Fruit fly (Drosophila melanogaster) whole organism, embryonic: ENCODE measurements around the gene eIF2alpha.
A peak's percentile ranks its signal among the peaks of the same experiment; 100 is the strongest.

ENCODE experiments used
- Atf6 ChIP-seq: fragments of 200-800 bp; sonication (Bioruptor generic); IDR thresholded peaks from 2 replicates; pipeline ENCODE4 v1.3.6; 2022; ENCODE audit warnings: missing biosample characterization, missing genetic modification characterization
- B-H1 ChIP-seq: fragments of 200-800 bp; sonication (Bioruptor generic); IDR thresholded peaks from 3 replicates; pipeline ENCODE4 v1.3.6; 2022; ENCODE audit warnings: missing biosample characterization, missing genetic modification characterization
- B-H2 ChIP-seq: fragments of 200-800 bp; sonication (Bioruptor generic); optimal IDR thresholded peaks from 2 replicates; lab custom pipeline; 2018; ENCODE audit warnings: missing biosample characterization, mild to moderate bottlenecking, missing genetic modification characterization
- BtbVII ChIP-seq: fragments of 200-800 bp; sonication (Bioruptor generic); optimal IDR thresholded peaks from 3 replicates; lab custom pipeline; 2017; ENCODE audit warnings: missing biosample characterization, mild to moderate bottlenecking, missing genetic modification characterization
- CG10267 ChIP-seq: fragments of 200-800 bp; sonication (Bioruptor generic); optimal IDR thresholded peaks from 2 replicates; lab custom pipeline; 2018; ENCODE audit warnings: missing biosample characterization, mild to moderate bottlenecking, missing genetic modification characterization, moderate library complexity
- CG10462 ChIP-seq: fragments of 200-800 bp; sonication (Bioruptor generic); optimal IDR thresholded peaks from 2 replicates; lab custom pipeline; 2016; ENCODE audit warnings: missing biosample characterization, missing genetic modification characterization
- CG10565 ChIP-seq: fragments of 200-800 bp; sonication (Bioruptor generic); optimal IDR thresholded peaks from 3 replicates; lab custom pipeline; 2016; ENCODE audit warnings: missing biosample characterization, mild to moderate bottlenecking, missing genetic modification characterization
- CG11456 ChIP-seq: fragments of 200-800 bp; sonication (Bioruptor generic); IDR thresholded peaks from 3 replicates; pipeline ENCODE4 v1.3.6; 2022; ENCODE audit warnings: missing biosample characterization, missing genetic modification characterization
- CG11504 ChIP-seq: fragments of 200-800 bp; sonication (Bioruptor generic); optimal IDR thresholded peaks from 3 replicates; lab custom pipeline; 2019; ENCODE audit warnings: missing biosample characterization, mild to moderate bottlenecking, missing genetic modification characterization, moderate library complexity
- CG12659 ChIP-seq: fragments of 200-800 bp; sonication (Bioruptor generic); optimal IDR thresholded peaks from 3 replicates; lab custom pipeline; 2017; ENCODE audit warnings: mild to moderate bottlenecking, missing biosample characterization, missing genetic modification reagents, missing genetic modification characterization
- CG1529 ChIP-seq: fragments of 200-800 bp; sonication (Bioruptor generic); optimal IDR thresholded peaks from 3 replicates; lab custom pipeline; 2018; ENCODE audit warnings: missing biosample characterization, missing genetic modification characterization
- CG15696 ChIP-seq: fragments of 200-800 bp; sonication (Bioruptor generic); optimal IDR thresholded peaks from 2 replicates; lab custom pipeline; 2019; ENCODE audit warnings: missing biosample characterization, mild to moderate bottlenecking, missing genetic modification characterization, moderate library complexity
- CG1792 ChIP-seq: fragments of 200-800 bp; sonication (Bioruptor generic); optimal IDR thresholded peaks from 2 replicates; lab custom pipeline; 2016; ENCODE audit warnings: missing biosample characterization, missing genetic modification characterization
- CG18262 ChIP-seq: fragments of 200-800 bp; optimal IDR thresholded peaks from 3 replicates; lab custom pipeline; 2019; ENCODE audit warnings: missing biosample characterization, mild to moderate bottlenecking, missing genetic modification characterization, moderate library complexity
- CG2712 ChIP-seq: fragments of 200-800 bp; optimal IDR thresholded peaks from 3 replicates; lab custom pipeline; 2019; ENCODE audit warnings: missing biosample characterization, mild to moderate bottlenecking, missing genetic modification characterization, moderate library complexity
- CG2889 ChIP-seq: fragments of 200-800 bp; sonication (Bioruptor generic); IDR thresholded peaks from 3 replicates; pipeline ENCODE4 v1.3.6; 2022; ENCODE audit warnings: missing biosample characterization, missing genetic modification characterization
- CG31388 ChIP-seq: fragments of 200-800 bp; sonication (Bioruptor generic); optimal IDR thresholded peaks from 2 replicates; lab custom pipeline; 2016; ENCODE audit warnings: missing biosample characterization, missing genetic modification characterization
- CG32767 ChIP-seq: fragments of 200-800 bp; sonication (Bioruptor generic); IDR thresholded peaks from 2 replicates; pipeline ENCODE4 v1.3.6; 2022; ENCODE audit warnings: missing biosample characterization, missing genetic modification characterization
- CG33557 ChIP-seq: fragments of 200-800 bp; sonication (Bioruptor generic); optimal IDR thresholded peaks from 2 replicates; lab custom pipeline; 2019; ENCODE audit warnings: missing biosample characterization, mild to moderate bottlenecking, missing genetic modification characterization, moderate library complexity
- CG4820 ChIP-seq: fragments of 200-800 bp; sonication (Bioruptor generic); optimal IDR thresholded peaks from 3 replicates; lab custom pipeline; 2016; ENCODE audit warnings: missing biosample characterization, missing genetic modification characterization
- CG4854 ChIP-seq: fragments of 200-800 bp; sonication (Bioruptor generic); optimal IDR thresholded peaks from 2 replicates; lab custom pipeline; 2016; ENCODE audit warnings: missing biosample characterization, missing genetic modification characterization, inconsistent platforms
- CG5180 ChIP-seq: fragments of 200-800 bp; sonication (Bioruptor generic); optimal IDR thresholded peaks from 3 replicates; lab custom pipeline; 2017; ENCODE audit warnings: missing biosample characterization, missing genetic modification characterization, mild to moderate bottlenecking, moderate library complexity, missing genetic modification reagents
- Chrac-16 ChIP-seq: fragments of 200-800 bp; sonication (Bioruptor generic); optimal IDR thresholded peaks from 3 replicates; lab custom pipeline; 2016; ENCODE audit warnings: missing biosample characterization, missing genetic modification characterization
- D ChIP-seq, 2 experiments: fragments of 200-800 bp in 1 of 2; fragments of >200 bp in 1 of 2; sonication (Bioruptor generic) in 1 of 2; optimal IDR thresholded peaks; 2 replicates in 1 of 2; 3 replicates in 1 of 2; lab custom pipeline; 2017; ENCODE audit warnings: mild to moderate bottlenecking in 1 of 2, missing biosample characterization in 1 of 2, missing genetic modification characterization in 1 of 2, missing genetic modification reagents in 1 of 2
- Dip3 ChIP-seq: fragments of 200-800 bp; sonication (Bioruptor generic); optimal IDR thresholded peaks from 3 replicates; lab custom pipeline; 2016; ENCODE audit warnings: missing biosample characterization, missing genetic modification characterization
- Dp ChIP-seq: fragments of 200-800 bp; sonication (Bioruptor generic); optimal IDR thresholded peaks from 2 replicates; lab custom pipeline; 2018; ENCODE audit warnings: missing biosample characterization, mild to moderate bottlenecking, missing genetic modification characterization, moderate library complexity
- HLH54F ChIP-seq: fragments of 200-800 bp; sonication (Bioruptor generic); optimal IDR thresholded peaks from 3 replicates; lab custom pipeline; 2016; ENCODE audit warnings: missing biosample characterization, missing genetic modification characterization
- Lhr ChIP-seq: fragments of 200-800 bp; sonication (Bioruptor generic); optimal IDR thresholded peaks from 3 replicates; lab custom pipeline; 2017; ENCODE audit warnings: mild to moderate bottlenecking, missing biosample characterization, missing genetic modification reagents, missing genetic modification characterization
- MTF-1 ChIP-seq: fragments of 200-800 bp; sonication (Bioruptor generic); optimal IDR thresholded peaks from 2 replicates; lab custom pipeline; 2018; ENCODE audit warnings: missing biosample characterization, mild to moderate bottlenecking, missing genetic modification characterization, borderline replicate concordance
- Nf-YC ChIP-seq: fragments of 200-800 bp; optimal IDR thresholded peaks from 3 replicates; lab custom pipeline; 2019; ENCODE audit warnings: missing biosample characterization, mild to moderate bottlenecking, missing genetic modification characterization, moderate library complexity
- Xrp1 ChIP-seq: fragments of 200-800 bp; sonication (Bioruptor generic); IDR thresholded peaks from 2 replicates; pipeline ENCODE4 v1.3.6; 2022; ENCODE audit warnings: missing biosample characterization, missing genetic modification characterization
- YL-1 ChIP-seq: fragments of 200-800 bp; sonication (Bioruptor generic); optimal IDR thresholded peaks from 3 replicates; lab custom pipeline; 2017; ENCODE audit warnings: missing biosample characterization, mild to moderate bottlenecking, missing genetic modification characterization
- ab ChIP-seq: fragments of 200-800 bp; sonication (Bioruptor generic); optimal IDR thresholded peaks from 2 replicates; lab custom pipeline; 2016; ENCODE audit warnings: missing biosample characterization, missing genetic modification characterization
- bigmax ChIP-seq: fragments of 200-800 bp; sonication (Bioruptor generic); optimal IDR thresholded peaks from 2 replicates; lab custom pipeline; 2018; ENCODE audit warnings: missing biosample characterization, mild to moderate bottlenecking, missing genetic modification characterization
- chinmo ChIP-seq: fragments of 200-800 bp; sonication (Bioruptor generic); IDR thresholded peaks from 4 replicates; pipeline ENCODE4 v1.3.6; 2022; ENCODE audit warnings: missing biosample characterization, missing genetic modification characterization; ENCODE audit not compliant: partially characterized antibody
- dan ChIP-seq: fragments of 200-800 bp; sonication (Bioruptor generic); IDR thresholded peaks from 2 replicates; pipeline ENCODE4 v1.3.6; 2022; ENCODE audit warnings: missing biosample characterization, missing genetic modification characterization
- dati ChIP-seq: fragments of 200-800 bp; sonication (Bioruptor generic); IDR thresholded peaks from 2 replicates; pipeline ENCODE4 v1.3.6; 2022; ENCODE audit warnings: missing biosample characterization, missing genetic modification characterization
- dimm ChIP-seq: fragments of 200-800 bp; sonication (Bioruptor generic); IDR thresholded peaks from 2 replicates; pipeline ENCODE4 v1.3.6; 2022; ENCODE audit warnings: missing biosample characterization, missing genetic modification characterization
- dysf ChIP-seq: fragments of 200-800 bp; sonication (Bioruptor generic); IDR thresholded peaks from 3 replicates; pipeline ENCODE4 v1.3.6; 2022; ENCODE audit warnings: missing biosample characterization, missing genetic modification characterization
- exex ChIP-seq: fragments of 200-800 bp; sonication (Bioruptor generic); optimal IDR thresholded peaks from 4 replicates; lab custom pipeline; 2018; ENCODE audit warnings: missing biosample characterization, mild to moderate bottlenecking, missing genetic modification characterization, moderate library complexity
- fd102C ChIP-seq: fragments of 200-800 bp; sonication (Bioruptor generic); optimal IDR thresholded peaks from 2 replicates; lab custom pipeline; 2018; ENCODE audit warnings: missing biosample characterization, mild to moderate bottlenecking, missing genetic modification characterization, moderate library complexity
- fru ChIP-seq: fragments of >200 bp; optimal IDR thresholded peaks from 2 replicates; lab custom pipeline; 2017
- lov ChIP-seq, 2 experiments: fragments of 200-800 bp in 1 of 2; fragments of >200 bp in 1 of 2; sonication (Bioruptor generic) in 1 of 2; IDR thresholded peaks in 1 of 2; optimal IDR thresholded peaks in 1 of 2; 2 replicates in 1 of 2; 3 replicates in 1 of 2; pipeline versions ENCODE4 v1.3.6 to Lab custom; 2017 to 2022; ENCODE audit warnings: missing biosample characterization in 1 of 2, missing genetic modification characterization in 1 of 2
- mld ChIP-seq: fragments of 200-800 bp; sonication (Bioruptor generic); IDR thresholded peaks from 3 replicates; pipeline ENCODE4 v1.3.6; 2022; ENCODE audit warnings: missing biosample characterization, missing genetic modification characterization; ENCODE audit not compliant: partially characterized antibody
- nom ChIP-seq: fragments of 200-800 bp; sonication (Bioruptor generic); optimal IDR thresholded peaks from 2 replicates; lab custom pipeline; 2017; ENCODE audit warnings: missing biosample characterization, missing genetic modification characterization, mild to moderate bottlenecking, moderate library complexity, missing genetic modification reagents
- p53 ChIP-seq: fragments of 200-800 bp; sonication (Bioruptor generic); optimal IDR thresholded peaks from 2 replicates; lab custom pipeline; 2016; ENCODE audit warnings: missing biosample characterization, missing genetic modification characterization
- peb ChIP-seq: fragments of 200-800 bp; sonication (Bioruptor generic); IDR thresholded peaks from 2 replicates; pipeline ENCODE4 v1.3.6; 2022; ENCODE audit warnings: missing biosample characterization, missing genetic modification characterization
- rib ChIP-seq: fragments of 200-800 bp; sonication (Bioruptor generic); IDR thresholded peaks from 2 replicates; pipeline ENCODE4 v1.3.6; 2022; ENCODE audit warnings: missing biosample characterization, missing genetic modification characterization
- sr ChIP-seq: fragments of 200-800 bp; sonication (Bioruptor generic); IDR thresholded peaks from 3 replicates; pipeline ENCODE4 v1.3.6; 2022; ENCODE audit warnings: missing biosample characterization, missing genetic modification characterization
- tup ChIP-seq: fragments of 200-800 bp; sonication (Bioruptor generic); optimal IDR thresholded peaks from 2 replicates; lab custom pipeline; 2016; ENCODE audit warnings: missing biosample characterization, mild to moderate bottlenecking, missing genetic modification characterization, moderate library complexity
- wdn ChIP-seq: fragments of 200-800 bp; sonication (Bioruptor generic); IDR thresholded peaks from 2 replicates; pipeline ENCODE4 v1.3.6; 2022; ENCODE audit warnings: missing biosample characterization, missing genetic modification characterization

Gene eIF2alpha

dm6 chrX:16446769-16447168, at the start of gene eIF2alpha (continued):
- TF ChIP-seq dati (GFP tag; lab: Robert Waterston, UW) (no peak), fd102C (GFP tag; lab: Kevin White, UChicago) (no peak), CG1792 (GFP tag; lab: Kevin White, UChicago) (no peak), B-H1 (GFP tag; lab: Robert Waterston, UW) (no peak), Chrac-16 (GFP tag; lab: Kevin White, UChicago) (no peak), CG11456 (no peak), CG15696 (tag; lab: Kevin White, UChicago) (no peak), rib (GFP tag; lab: Robert Waterston, UW) (no peak), CG12659 (GFP tag; lab: Kevin White, UChicago) (peak; percentile 48), CG31388 (GFP tag; lab: Kevin White, UChicago) (no peak), bigmax (GFP tag; lab: Kevin White, UChicago) (no peak), CG1529 (GFP tag; lab: Kevin White, UChicago) (no peak), mld (GFP tag; lab: Robert Waterston, UW) (peak; percentile 70; the same call in 1 of the 3 replicates), lov (optimal IDR thresholded peaks at IDR 0.05; lab: Kevin White, UChicago) (no peak), lov (GFP tag; IDR thresholded peaks at IDR 0.05; lab: Robert Waterston, UW) (no peak), tup (no peak), chinmo (GFP tag; lab: Robert Waterston, UW) (peak; percentile 76; the same call in 2 of the 4 replicates), HLH54F (GFP tag; lab: Kevin White, UChicago) (no peak), dan (GFP tag; lab: Robert Waterston, UW) (no peak), dimm (GFP tag; lab: Robert Waterston, UW) (no peak), peb (GFP tag; lab: Robert Waterston, UW) (no peak), BtbVII (GFP tag; lab: Kevin White, UChicago) (no peak), CG10462 (GFP tag; lab: Kevin White, UChicago) (no peak), CG11504 (tag; lab: Kevin White, UChicago) (no peak), CG2712 (peak; percentile 9), wdn (GFP tag; lab: Robert Waterston, UW) (no peak), Lhr (GFP tag; lab: Kevin White, UChicago) (no peak), Dp (GFP tag; lab: Kevin White, UChicago) (peak; percentile 85), p53 (GFP tag; lab: Kevin White, UChicago) (peak; percentile 6), MTF-1 (GFP tag; lab: Kevin White, UChicago) (no peak), CG33557 (GFP tag; lab: Kevin White, UChicago) (no peak), dysf (no peak), YL-1 (GFP tag; lab: Kevin White, UChicago) (peak; percentile 56), Dip3 (GFP tag; lab: Kevin White, UChicago) (no peak), exex (tag; lab: Kevin White, UChicago) (no peak), CG18262 (no peak), ab (GFP tag; lab: Kevin White, UChicago) (no peak), CG5180 (GFP tag; lab: Kevin White, UChicago) (no peak), nom (GFP tag; lab: Kevin White, UChicago) (no peak), CG10565 (no peak), CG10267 (tag; lab: Kevin White, UChicago) (peak; percentile 11), CG32767 (GFP tag; lab: Robert Waterston, UW) (no peak), Nf-YC (no peak), Atf6 (GFP tag; lab: Robert Waterston, UW) (no peak), D (optimal IDR thresholded peaks at IDR 0.05; lab: Kevin White, UChicago) (no peak), D (GFP tag; optimal IDR thresholded peaks at IDR 0.05; lab: Kevin White, UChicago) (no peak), sr (GFP tag; lab: Robert Waterston, UW) (no peak), CG4820 (GFP tag; lab: Kevin White, UChicago) (no peak), fru (lab: Kevin White, UChicago) (no peak), CG2889 (GFP tag; lab: Robert Waterston, UW) (no peak), CG4854 (no peak), B-H2 (GFP tag; lab: Kevin White, UChicago) (no peak), Xrp1 (no peak)
